Worm (Caenorhabditis elegans): ENCODE measurements around the gene M04G7.1.
A peak's percentile ranks its signal among the peaks of the same experiment; 100 is the strongest.

The M04G7.1 gene

ce11 chrIV:504495-504894 is 48.9 kb downstream of the M04G7.1 start:
- TF ChIP-seq sea-1 (GFP tag; conservative IDR thresholded peaks at IDR 0.05) (no peak), hmbx-1 (tag; optimal IDR thresholded peaks at IDR 0.05) (no peak), tbx-11 (GFP tag; IDR thresholded peaks at IDR 0.05) (no peak), hmg-4 (GFP tag; optimal IDR thresholded peaks at IDR 0.05) (no peak), hnd-1 (tag; optimal IDR thresholded peaks at IDR 0.05) (no peak), tbx-37 (GFP tag; conservative IDR thresholded peaks at IDR 0.05) (no peak)

ce11 chrIV:506384-506783 is 50.8 kb downstream of the M04G7.1 start, which contains the start of gene W03G1.5:
Gene W03G1.5, minus strand, starts transcription at chrIV:506484.
- TF ChIP-seq pes-1 (GFP tag; IDR thresholded peaks at IDR 0.05) (no peak), ets-7 (tag; optimal IDR thresholded peaks at IDR 0.05) (no peak), ceh-36 (tag; optimal IDR thresholded peaks at IDR 0.05) (peak; percentile 25), hmg-4 (GFP tag; optimal IDR thresholded peaks at IDR 0.05) (no peak), flt-1 (GFP tag; IDR thresholded peaks at IDR 0.05) (no peak)
